Fruit fly (Drosophila melanogaster): ENCODE results near the gene Tim17a2.

The Tim17a2 gene

dm6 chr3R:5270806-5271205, 8.3 kb upstream of the Tim17a2 start:
- TF ChIP-seq Sox14 (GFP tag; optimal IDR thresholded peaks at IDR 0.05) (peak; percentile 29), cyc (GFP tag; optimal IDR thresholded peaks at IDR 0.05) (peak; percentile 10), CG8319 (GFP tag; optimal IDR thresholded peaks at IDR 0.05) (peak; percentile 6), pdm3 (GFP tag; optimal IDR thresholded peaks at IDR 0.05) (peak; percentile 44), Hr4 (GFP tag; optimal IDR thresholded peaks at IDR 0.05) (peak; percentile 56), CG31627 (GFP tag; optimal IDR thresholded peaks at IDR 0.05) (peak; percentile 8), Ets96B (tag; optimal IDR thresholded peaks at IDR 0.05) (peak; percentile 30), Eip75B (GFP tag; optimal IDR thresholded peaks at IDR 0.05) (peak; percentile 44), CG10631 (GFP tag; optimal IDR thresholded peaks at IDR 0.05) (peak; percentile 17), ss (GFP tag; optimal IDR thresholded peaks at IDR 0.05) (peak in 1 of 2 experiments; percentile 27), Gug (GFP tag; IDR thresholded peaks at IDR 0.05) (no peak), Sox102F (GFP tag; optimal IDR thresholded peaks at IDR 0.05) (no peak), CG6792 (GFP tag; optimal IDR thresholded peaks at IDR 0.05) (peak; percentile 30), CG1621 (tag; optimal IDR thresholded peaks at IDR 0.05) (no peak), salr (GFP tag; optimal IDR thresholded peaks at IDR 0.05) (peak in 1 of 2 experiments; percentile 19), CG3919 (GFP tag; optimal IDR thresholded peaks at IDR 0.05) (no peak), Eip78C (GFP tag) (peak; percentile 77), OdsH (GFP tag; optimal IDR thresholded peaks at IDR 0.05) (peak; percentile 53), CG11762 (GFP tag; optimal IDR thresholded peaks at IDR 0.05; ENCODE audit: insufficient read depth) (peak; percentile 14), CG32006 (GFP tag; optimal IDR thresholded peaks at IDR 0.05) (no peak), Lpt (GFP tag; optimal IDR thresholded peaks at IDR 0.05) (peak; percentile 27), CG6808 (GFP tag; optimal IDR thresholded peaks at IDR 0.05) (peak; percentile 48), esn (GFP tag; optimal IDR thresholded peaks at IDR 0.05) (peak; percentile 24), CG3032 (tag; optimal IDR thresholded peaks at IDR 0.05) (peak; percentile 27), dsx (GFP tag; optimal IDR thresholded peaks at IDR 0.05; ENCODE audit: poor library complexity, severe bottlenecking) (peak; percentile 54), net (GFP tag; optimal IDR thresholded peaks at IDR 0.05) (no peak), CG15336 (GFP tag; IDR thresholded peaks at IDR 0.05) (peak; percentile 45; the same call in 1 of the 2 replicates)

DNA sequence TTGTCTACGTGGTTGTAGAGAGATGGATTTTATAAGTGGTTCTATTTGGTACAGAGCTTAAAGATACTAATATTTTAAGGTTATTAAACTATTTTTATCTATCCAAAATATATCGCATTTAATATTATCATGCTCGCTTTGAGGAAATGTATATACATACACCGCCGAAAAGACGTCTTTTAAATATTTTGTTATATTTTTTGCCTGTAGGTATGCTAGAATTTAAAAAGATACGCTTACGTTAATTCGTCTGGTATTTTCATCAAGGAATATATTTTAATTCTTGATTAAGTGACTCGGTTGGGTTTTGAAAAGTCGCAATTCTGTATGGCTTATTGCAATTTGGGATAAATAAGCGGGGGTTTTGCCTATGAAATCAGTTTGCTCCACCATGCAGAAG, 6.0 kb upstream of the Tim17a2 start:
- TF ChIP-seq CG15336 (GFP tag; IDR thresholded peaks at IDR 0.05) (no peak), Sox14 (GFP tag; optimal IDR thresholded peaks at IDR 0.05) (no peak), Eip78C (GFP tag) (peak; percentile 43), CG4318 (GFP tag; optimal IDR thresholded peaks at IDR 0.05) (no peak)

- TF ChIP-seq CG11294 (GFP tag; IDR thresholded peaks at IDR 0.05) (no peak), svp (GFP tag) (no peak), Smox (GFP tag; optimal IDR thresholded peaks at IDR 0.05) (no peak), eg (GFP tag; IDR thresholded peaks at IDR 0.05) (no peak), CG34406 (GFP tag; optimal IDR thresholded peaks at IDR 0.05) (no peak), salr (GFP tag; optimal IDR thresholded peaks at IDR 0.05) (no peak), spab (GFP tag; optimal IDR thresholded peaks at IDR 0.05) (no peak), lz (GFP tag; optimal IDR thresholded peaks at IDR 0.05) (no peak), achi (GFP tag; optimal IDR thresholded peaks at IDR 0.05) (no peak), CG8632 (GFP tag; optimal IDR thresholded peaks at IDR 0.05) (no peak), Eip75B (GFP tag; optimal IDR thresholded peaks at IDR 0.05) (no peak), CG11762 (GFP tag; optimal IDR thresholded peaks at IDR 0.05; ENCODE audit: insufficient read depth) (no peak)
Measured at dm6 chr3R:5266282-5266681, 3.8 kb upstream of the Tim17a2 start.
